2 worm cellular contexts compared by ENCODE assay signal in genomic region chrX:1517519-1517918, ce11.
TF ChIP-seq lines count a peak whose summit lies in the region.

No protein-coding gene starts in this region.

TF ChIP-seq in whole organism, L3 larva, 47 proteins besides CTCF, POLR2A, EP300 and RAD21 (continued from another document):
- TF ChIP-seq fos-1 (tag; optimal IDR thresholded peaks at IDR 0.05; lab: Kevin White, UChicago), result no peak

TF ChIP-seq in whole organism, late embryonic, 69 proteins besides CTCF, POLR2A, EP300 and RAD21 (continued from another document):
- no peak for TF ChIP-seq hlh-15 (tag; optimal IDR thresholded peaks at IDR 0.05; lab: Kevin White, UChicago)
- TF ChIP-seq Y22D7AL.16 (tag; optimal IDR thresholded peaks at IDR 0.05; lab: Kevin White, UChicago), result no peak
- TF ChIP-seq ceh-9 (tag; optimal IDR thresholded peaks at IDR 0.05; lab: Kevin White, UChicago), result no peak
- TF ChIP-seq ceh-14 (tag; optimal IDR thresholded peaks at IDR 0.05; lab: Kevin White, UChicago), result no peak
- TF ChIP-seq ceh-19 (GFP tag; optimal IDR thresholded peaks at IDR 0.05; lab: Kevin White, UChicago), result no peak
- TF ChIP-seq sdc-2 (tag; optimal IDR thresholded peaks at IDR 0.05; lab: Kevin White, UChicago), result peak; percentile 45
- no peak for TF ChIP-seq unc-3 (GFP tag; conservative IDR thresholded peaks at IDR 0.05; lab: Robert Waterston, UW)
- no peak for TF ChIP-seq unc-3 (tag; optimal IDR thresholded peaks at IDR 0.05; lab: Kevin White, UChicago)
- TF ChIP-seq lin-11 (tag; optimal IDR thresholded peaks at IDR 0.05; lab: Kevin White, UChicago), result no peak
- TF ChIP-seq tbx-7 (tag; optimal IDR thresholded peaks at IDR 0.05; lab: Kevin White, UChicago), result no peak
- TF ChIP-seq madf-2 (tag; optimal IDR thresholded peaks at IDR 0.05; lab: Kevin White, UChicago), result no peak
- TF ChIP-seq elt-4 (tag; optimal IDR thresholded peaks at IDR 0.05; lab: Kevin White, UChicago), result no peak
- no peak for TF ChIP-seq lim-6 (tag; optimal IDR thresholded peaks at IDR 0.05; lab: Kevin White, UChicago)
- TF ChIP-seq che-1 (tag; optimal IDR thresholded peaks at IDR 0.05; lab: Kevin White, UChicago), result no peak
